Fruit fly (Drosophila melanogaster) whole organism, prepupa: ENCODE measurements around the gene CG11563.

Experiments
- CG10631 ChIP-seq: fragments of 200-800 bp; sonication (Bioruptor generic); optimal IDR thresholded peaks from 2 replicates; lab custom pipeline; 2016; ENCODE audit warnings: missing biosample characterization, missing genetic modification characterization
- CG11294 ChIP-seq: fragments of 200-800 bp; sonication (Bioruptor generic); IDR thresholded peaks from 2 replicates; pipeline ENCODE4 v1.3.6; 2022; ENCODE audit warnings: missing biosample characterization, missing genetic modification characterization
- CG15336 ChIP-seq: fragments of 200-800 bp; sonication (Bioruptor generic); IDR thresholded peaks from 2 replicates; pipeline ENCODE4 v1.3.6; 2022; ENCODE audit warnings: missing biosample characterization, missing genetic modification characterization
- CG1621 ChIP-seq: fragments of 200-800 bp; sonication (Bioruptor generic); optimal IDR thresholded peaks from 3 replicates; lab custom pipeline; 2018; ENCODE audit warnings: missing biosample characterization, mild to moderate bottlenecking, missing genetic modification characterization
- CG3032 ChIP-seq: fragments of 200-800 bp; optimal IDR thresholded peaks from 2 replicates; lab custom pipeline; 2019; ENCODE audit warnings: missing biosample characterization, mild to moderate bottlenecking, missing genetic modification characterization, moderate library complexity
- CG31627 ChIP-seq: fragments of 200-800 bp; sonication (Bioruptor generic); optimal IDR thresholded peaks from 3 replicates; lab custom pipeline; 2016; ENCODE audit warnings: missing biosample characterization, missing genetic modification characterization
- CG32006 ChIP-seq: fragments of 200-800 bp; sonication (Bioruptor generic); optimal IDR thresholded peaks from 3 replicates; lab custom pipeline; 2017; ENCODE audit warnings: missing biosample characterization, mild to moderate bottlenecking, missing genetic modification characterization
- CG34406 ChIP-seq: fragments of 200-800 bp; sonication (Bioruptor generic); optimal IDR thresholded peaks from 3 replicates; lab custom pipeline; 2016; ENCODE audit warnings: missing biosample characterization, missing genetic modification characterization
- CG4318 ChIP-seq: fragments of 200-800 bp; sonication (Bioruptor generic); optimal IDR thresholded peaks from 3 replicates; lab custom pipeline; 2017; ENCODE audit warnings: missing biosample characterization, mild to moderate bottlenecking, missing genetic modification characterization
- CG6808 ChIP-seq: fragments of 200-800 bp; sonication (Bioruptor generic); optimal IDR thresholded peaks from 3 replicates; lab custom pipeline; 2017; ENCODE audit warnings: missing biosample characterization, missing genetic modification characterization, mild to moderate bottlenecking, moderate library complexity, missing genetic modification reagents
- CG6854 ChIP-seq: fragments of 200-800 bp; sonication (Bioruptor generic); optimal IDR thresholded peaks from 2 replicates; lab custom pipeline; 2017; ENCODE audit warnings: missing biosample characterization, mild to moderate bottlenecking, missing genetic modification characterization
- CG7368 ChIP-seq: fragments of 200-800 bp; sonication (Bioruptor generic); optimal IDR thresholded peaks from 3 replicates; lab custom pipeline; 2016; ENCODE audit warnings: missing biosample characterization, missing genetic modification characterization
- CG8319 ChIP-seq: fragments of 200-800 bp; sonication (Bioruptor generic); optimal IDR thresholded peaks from 3 replicates; lab custom pipeline; 2016; ENCODE audit warnings: missing biosample characterization, missing genetic modification characterization
- CG8632 ChIP-seq: fragments of 200-800 bp; sonication (Bioruptor generic); optimal IDR thresholded peaks from 3 replicates; lab custom pipeline; 2016; ENCODE audit warnings: missing biosample characterization, missing genetic modification characterization
- CG9139 ChIP-seq: fragments of 200-800 bp; sonication (Bioruptor generic); optimal IDR thresholded peaks from 3 replicates; lab custom pipeline; 2017; ENCODE audit warnings: missing biosample characterization, mild to moderate bottlenecking, missing genetic modification characterization
- Eip78C ChIP-seq: fragments of 200-800 bp; sonication (Bioruptor generic); peaks from one replicate; lab custom pipeline; 2016; ENCODE audit warnings: missing biosample characterization, missing genetic modification characterization
- Eip93F ChIP-seq: fragments of 200-800 bp; sonication (Bioruptor generic); optimal IDR thresholded peaks from 2 replicates; lab custom pipeline; 2016; ENCODE audit warnings: missing biosample characterization, mild to moderate bottlenecking, missing genetic modification characterization
- Ets21C ChIP-seq: fragments of 200-800 bp; sonication (Bioruptor generic); optimal IDR thresholded peaks from 3 replicates; lab custom pipeline; 2016; ENCODE audit warnings: missing biosample characterization, missing genetic modification characterization
- Ets96B ChIP-seq: fragments of 200-800 bp; optimal IDR thresholded peaks from 2 replicates; lab custom pipeline; 2019; ENCODE audit warnings: missing biosample characterization, mild to moderate bottlenecking, missing genetic modification characterization, moderate library complexity
- Gug ChIP-seq: fragments of 200-800 bp; sonication (Bioruptor generic); IDR thresholded peaks from 2 replicates; pipeline ENCODE4 v1.3.6; 2022; ENCODE audit warnings: missing biosample characterization, missing genetic modification characterization
- Hr39 ChIP-seq: fragments of 200-800 bp; sonication (Bioruptor generic); optimal IDR thresholded peaks from 2 replicates; lab custom pipeline; 2016; ENCODE audit warnings: missing biosample characterization, missing genetic modification characterization
- Hr4 ChIP-seq: fragments of 200-800 bp; sonication (Bioruptor generic); optimal IDR thresholded peaks from 3 replicates; lab custom pipeline; 2016; ENCODE audit warnings: missing biosample characterization, missing genetic modification characterization
- Lpt ChIP-seq: fragments of 200-800 bp; sonication (Bioruptor generic); optimal IDR thresholded peaks from 3 replicates; lab custom pipeline; 2016; ENCODE audit warnings: missing biosample characterization, missing genetic modification characterization
- Met ChIP-seq: fragments of 200-800 bp; sonication (Bioruptor generic); optimal IDR thresholded peaks from 3 replicates; lab custom pipeline; 2016; ENCODE audit warnings: missing biosample characterization, missing genetic modification characterization
- OdsH ChIP-seq: fragments of 200-800 bp; sonication (Bioruptor generic); optimal IDR thresholded peaks from 3 replicates; lab custom pipeline; 2016; ENCODE audit warnings: missing biosample characterization, missing genetic modification characterization
- Smox ChIP-seq: fragments of 200-800 bp; sonication (Bioruptor generic); optimal IDR thresholded peaks from 3 replicates; lab custom pipeline; 2016; ENCODE audit warnings: missing biosample characterization, missing genetic modification characterization
- Sox102F ChIP-seq: fragments of 200-800 bp; sonication (Bioruptor generic); optimal IDR thresholded peaks from 2 replicates; lab custom pipeline; 2016; ENCODE audit warnings: missing biosample characterization, mild to moderate bottlenecking, missing genetic modification characterization
- Sox14 ChIP-seq: fragments of 200-800 bp; sonication (Bioruptor generic); optimal IDR thresholded peaks from 3 replicates; lab custom pipeline; 2016; ENCODE audit warnings: missing biosample characterization, missing genetic modification characterization
- achi ChIP-seq: fragments of 200-800 bp; sonication (Bioruptor generic); optimal IDR thresholded peaks from 3 replicates; lab custom pipeline; 2016; ENCODE audit warnings: missing biosample characterization, missing genetic modification characterization
- cyc ChIP-seq: fragments of 200-800 bp; sonication (Bioruptor generic); optimal IDR thresholded peaks from 3 replicates; lab custom pipeline; 2016; ENCODE audit warnings: missing biosample characterization, missing genetic modification characterization
- dac ChIP-seq: fragments of 200-800 bp; sonication (Bioruptor generic); optimal IDR thresholded peaks from 2 replicates; lab custom pipeline; 2017; ENCODE audit warnings: missing biosample characterization, mild to moderate bottlenecking, missing genetic modification characterization
- dsx ChIP-seq: fragments of 200-800 bp; optimal IDR thresholded peaks from 3 replicates; lab custom pipeline; 2019; ENCODE audit warnings: missing biosample characterization, mild to moderate bottlenecking, missing genetic modification characterization, moderate library complexity; ENCODE audit not compliant: poor library complexity, severe bottlenecking
- eg ChIP-seq: fragments of 200-800 bp; sonication (Bioruptor generic); IDR thresholded peaks from 3 replicates; pipeline ENCODE4 v1.3.6; 2022; ENCODE audit warnings: missing biosample characterization, missing genetic modification characterization
- fkh ChIP-seq: fragments of 200-800 bp; sonication (Bioruptor generic); optimal IDR thresholded peaks from 3 replicates; lab custom pipeline; 2017; ENCODE audit warnings: missing biosample characterization, mild to moderate bottlenecking, missing genetic modification characterization, moderate library complexity
- lz ChIP-seq: fragments of 200-800 bp; sonication (Bioruptor generic); optimal IDR thresholded peaks from 3 replicates; lab custom pipeline; 2016; ENCODE audit warnings: missing biosample characterization, missing genetic modification characterization
- net ChIP-seq: fragments of 200-800 bp; sonication (Bioruptor generic); optimal IDR thresholded peaks from 3 replicates; lab custom pipeline; 2016; ENCODE audit warnings: missing biosample characterization, missing genetic modification characterization
- pdm3 ChIP-seq: fragments of 200-800 bp; sonication (Bioruptor generic); optimal IDR thresholded peaks from 3 replicates; lab custom pipeline; 2016; ENCODE audit warnings: missing biosample characterization, missing genetic modification characterization
- salr ChIP-seq, 2 experiments: fragments of 200-800 bp; sonication (Bioruptor generic); optimal IDR thresholded peaks; 3 replicates each; lab custom pipeline; 2016 to 2018; ENCODE audit warnings: missing biosample characterization in 2 of 2, missing genetic modification characterization in 2 of 2, mild to moderate bottlenecking in 1 of 2
- spab ChIP-seq: fragments of 200-800 bp; sonication (Bioruptor generic); optimal IDR thresholded peaks from 2 replicates; lab custom pipeline; 2017; ENCODE audit warnings: missing biosample characterization, mild to moderate bottlenecking, missing genetic modification characterization, missing genetic modification reagents
- ss ChIP-seq, 2 experiments: fragments of 200-800 bp; sonication (Bioruptor generic); optimal IDR thresholded peaks; 2 replicates in 1 of 2; 3 replicates in 1 of 2; lab custom pipeline; 2017 to 2018; ENCODE audit warnings: mild to moderate bottlenecking in 2 of 2, missing biosample characterization in 2 of 2, missing genetic modification characterization in 2 of 2, moderate library complexity in 1 of 2
- svp ChIP-seq: fragments of 200-800 bp; sonication (Bioruptor generic); peaks from one replicate; lab custom pipeline; 2016; ENCODE audit warnings: missing biosample characterization, missing genetic modification characterization
- topi ChIP-seq: fragments of 200-800 bp; sonication (Bioruptor generic); optimal IDR thresholded peaks from 3 replicates; lab custom pipeline; 2016; ENCODE audit warnings: missing biosample characterization, missing genetic modification characterization
- vri ChIP-seq: fragments of 200-800 bp; sonication (Bioruptor generic); optimal IDR thresholded peaks from 3 replicates; lab custom pipeline; 2016; ENCODE audit warnings: missing biosample characterization, mild to moderate bottlenecking, missing genetic modification characterization

CG11563 gene

DNA sequence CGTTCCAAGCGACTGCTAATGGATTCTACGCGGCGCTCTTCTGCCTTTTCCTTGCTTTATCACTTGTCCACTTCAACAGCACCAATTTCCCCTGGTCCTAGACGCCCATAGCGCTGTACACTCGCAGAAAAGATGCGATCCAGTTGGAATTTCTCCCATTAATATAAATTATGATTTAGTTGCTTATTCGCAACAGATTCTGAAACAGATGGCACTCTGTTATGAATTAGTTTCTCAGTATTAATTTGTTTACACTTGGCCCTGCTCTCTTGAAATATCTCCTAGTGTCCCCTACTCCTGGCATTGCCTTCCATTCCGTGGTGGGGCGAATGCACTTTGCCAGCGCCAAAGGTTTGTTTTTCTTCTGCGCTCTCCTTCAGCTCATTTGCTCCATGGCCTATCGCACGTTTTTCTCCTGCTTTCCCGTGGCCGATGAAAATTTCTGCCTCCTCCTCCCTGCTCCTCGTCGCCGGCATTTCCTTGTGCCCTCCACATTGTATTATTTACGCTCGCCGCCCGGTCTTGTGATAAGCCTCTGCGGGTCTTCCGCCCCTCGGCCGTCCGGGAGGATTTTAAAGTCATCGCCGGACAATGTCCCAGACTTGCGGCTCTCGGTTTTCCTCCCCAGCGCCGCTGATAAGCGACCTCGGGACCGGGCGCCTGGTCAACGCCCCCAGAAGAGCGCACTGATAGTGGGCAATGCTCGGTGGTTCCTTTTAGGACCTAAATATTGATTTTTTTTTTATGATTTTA lies 30.5 kb upstream of the CG11563 start (continued):
- no peak for TF ChIP-seq CG31627
- TF ChIP-seq Hr39 (GFP tag; lab: Kevin White, UChicago): no peak
- TF ChIP-seq CG8632 (GFP tag; lab: Kevin White, UChicago): no peak
- TF ChIP-seq fkh (GFP tag; lab: Kevin White, UChicago): no peak
- TF ChIP-seq topi (GFP tag; lab: Kevin White, UChicago): no peak
- TF ChIP-seq CG6854 (GFP tag; lab: Kevin White, UChicago): no peak
- TF ChIP-seq achi (GFP tag; lab: Kevin White, UChicago): peak; percentile 76
- peak; percentile 54 for TF ChIP-seq CG4318
- peak in 1 of 2 experiments; percentile 77 for TF ChIP-seq salr (GFP tag; optimal IDR thresholded peaks at IDR 0.05; lab: Kevin White, UChicago)
- TF ChIP-seq vri (GFP tag; lab: Kevin White, UChicago): no peak
- TF ChIP-seq CG34406 (GFP tag; lab: Kevin White, UChicago): no peak
- no peak for TF ChIP-seq Ets21C
- TF ChIP-seq Lpt (GFP tag; lab: Kevin White, UChicago): peak; percentile 83
- peak in 1 of 2 experiments; percentile 1 for TF ChIP-seq ss (GFP tag; optimal IDR thresholded peaks at IDR 0.05; lab: Kevin White, UChicago)
- TF ChIP-seq Eip93F (GFP tag; lab: Kevin White, UChicago): no peak
- TF ChIP-seq svp: peak; percentile 83
- TF ChIP-seq spab (GFP tag; lab: Kevin White, UChicago): peak; percentile 26
- TF ChIP-seq, all 60 proteins: peak for 33

dm6 chr3R:31706895-31707238 lies 30.0 kb upstream of the CG11563 start:
- peak; percentile 66 for TF ChIP-seq Eip78C
- peak; percentile 14 for TF ChIP-seq topi (GFP tag; lab: Kevin White, UChicago)
- TF ChIP-seq achi (GFP tag; lab: Kevin White, UChicago): no peak
- no peak for TF ChIP-seq CG7368 (GFP tag; lab: Kevin White, UChicago)
- TF ChIP-seq Eip93F (GFP tag; lab: Kevin White, UChicago): no peak
- no peak for TF ChIP-seq CG3032 (tag; lab: Kevin White, UChicago)
- TF ChIP-seq CG4318: no peak
- TF ChIP-seq CG34406 (GFP tag; lab: Kevin White, UChicago): no peak
- no peak for TF ChIP-seq CG1621 (tag; lab: Kevin White, UChicago)
- no peak for TF ChIP-seq Ets21C
- no peak for TF ChIP-seq fkh (GFP tag; lab: Kevin White, UChicago)
- TF ChIP-seq Smox: no peak
- TF ChIP-seq lz: no peak
- no peak for TF ChIP-seq pdm3
- TF ChIP-seq CG15336: 0 out of 2 replicates have a peak, but pooled peaks have one; percentile 11
- TF ChIP-seq svp: peak; percentile 61
- TF ChIP-seq CG32006 (GFP tag; lab: Kevin White, UChicago): peak; percentile 29
- TF ChIP-seq Hr4 (GFP tag; lab: Kevin White, UChicago): peak; percentile 22
- peak; percentile 10 for TF ChIP-seq CG10631
- no peak for TF ChIP-seq Gug (GFP tag; lab: Robert Waterston, UW)
- TF ChIP-seq Ets96B (tag; lab: Kevin White, UChicago): peak; percentile 28
- no peak for TF ChIP-seq Sox14

dm6 chr3R:31708240-31708639 lies 28.6 kb upstream of the CG11563 start, which contains the start of gene CG42693:
Gene CG42693 (minus strand): TSS chr3R:31708340.
- no peak for TF ChIP-seq fkh (GFP tag; lab: Kevin White, UChicago)
- TF ChIP-seq CG15336: no peak
- TF ChIP-seq dsx (GFP tag; lab: Kevin White, UChicago): no peak
- no peak for TF ChIP-seq CG8319 (GFP tag; lab: Kevin White, UChicago)
- no peak for TF ChIP-seq CG6854 (GFP tag; lab: Kevin White, UChicago)
- no peak for TF ChIP-seq CG9139 (GFP tag; lab: Kevin White, UChicago)
- TF ChIP-seq, all 60 proteins: peak for 0

- peak; percentile 28 for TF ChIP-seq topi (GFP tag; lab: Kevin White, UChicago)
- no peak for TF ChIP-seq CG6854 (GFP tag; lab: Kevin White, UChicago)
- TF ChIP-seq lz: peak; percentile 41
- TF ChIP-seq CG32006 (GFP tag; lab: Kevin White, UChicago): peak; percentile 63
- TF ChIP-seq Sox102F (GFP tag; lab: Kevin White, UChicago): peak; percentile 1
- no peak for TF ChIP-seq CG6808 (GFP tag; lab: Kevin White, UChicago)
- TF ChIP-seq dsx (GFP tag; lab: Kevin White, UChicago): no peak
- peak; percentile 24; the same call in 1 of the 2 replicates for TF ChIP-seq CG11294
- TF ChIP-seq OdsH: peak; percentile 53
- peak; percentile 48 for TF ChIP-seq net (GFP tag; lab: Kevin White, UChicago)
- peak; percentile 42 for TF ChIP-seq Met
- TF ChIP-seq Smox: peak; percentile 16
- peak; percentile 40 for TF ChIP-seq cyc
- peak; percentile 74 for TF ChIP-seq dac (GFP tag; lab: Kevin White, UChicago)
- no peak for TF ChIP-seq ss (GFP tag; optimal IDR thresholded peaks at IDR 0.05; lab: Kevin White, UChicago)
- TF ChIP-seq CG31627: peak; percentile 44
- TF ChIP-seq eg (GFP tag; lab: Robert Waterston, UW): peak; percentile 88
- TF ChIP-seq CG10631: peak; percentile 38
- TF ChIP-seq Sox14: peak; percentile 68
- TF ChIP-seq CG1621 (tag; lab: Kevin White, UChicago): no peak
Measured at dm6 chr3R:31709142-31709541, 27.7 kb upstream of the CG11563 start.
